Worm (Caenorhabditis elegans) whole organism, L2 larva: ENCODE results near the gene srt-48.

Source experiments
- aly-2 ChIP-seq: fragments of 150-350 bp; optimal IDR thresholded peaks from 2 replicates; lab custom pipeline; 2014; ENCODE audit warnings: missing biosample characterization, missing genetic modification characterization
- dmd-4 ChIP-seq: sonication (generic microtip); optimal IDR thresholded peaks from 2 replicates; lab custom pipeline; 2017; ENCODE audit warnings: missing biosample characterization, missing genetic modification characterization
- gmeb-1 ChIP-seq: fragments of 150-350 bp; optimal IDR thresholded peaks from 2 replicates; lab custom pipeline; 2014; ENCODE audit warnings: missing biosample characterization, missing genetic modification characterization
- mbf-1 ChIP-seq: sonication (generic microtip); optimal IDR thresholded peaks from 2 replicates; lab custom pipeline; 2017; ENCODE audit warnings: missing biosample characterization, missing genetic modification characterization
- sma-3 ChIP-seq: sonication (generic microtip); optimal IDR thresholded peaks from 2 replicates; lab custom pipeline; 2016; ENCODE audit warnings: missing genetic modification reagents, missing genetic modification characterization, missing compliant biosample characterization
- unc-62 ChIP-seq: fragments of 150-350 bp; optimal IDR thresholded peaks from 2 replicates; lab custom pipeline; 2014; ENCODE audit warnings: missing biosample characterization, missing genetic modification reagents, missing genetic modification characterization
- zag-1 ChIP-seq: fragments of 150-350 bp; optimal IDR thresholded peaks from 2 replicates; lab custom pipeline; 2014; ENCODE audit warnings: missing biosample characterization, missing genetic modification characterization
- ztf-1 ChIP-seq: fragments of 200-800 bp; sonication (Bioruptor generic); conservative IDR thresholded peaks from 2 replicates; pipeline ENCODE4 v1.3.6; 2022; ENCODE audit warnings: missing genetic modification characterization, missing compliant biosample characterization
- ztf-4 ChIP-seq: fragments of 150-350 bp; optimal IDR thresholded peaks from 2 replicates; lab custom pipeline; 2014; ENCODE audit warnings: missing biosample characterization, missing genetic modification characterization

ce11 chrIV:15042159-15042936 lies 26.4 kb downstream of the srt-48 start:
- TF ChIP-seq dmd-4 (tag; lab: Kevin White, UChicago), result no peak
- TF ChIP-seq unc-62, result no peak
- TF ChIP-seq gmeb-1, result no peak
- TF ChIP-seq mbf-1 (tag; lab: Kevin White, UChicago), result no peak
- no peak for TF ChIP-seq sma-3 (GFP tag; lab: Kevin White, UChicago)
- no peak for TF ChIP-seq zag-1 (tag; lab: Kevin White, UChicago)
- TF ChIP-seq aly-2, result no peak
- TF ChIP-seq ztf-1 (GFP tag; lab: Robert Waterston, UW), result no peak
- TF ChIP-seq ztf-4 (tag; lab: Kevin White, UChicago), result no peak
